Fruit fly (Drosophila melanogaster): Measurements from ENCODE around the gene BTBD9.

Gene BTBD9

dm6 chrX:10768043-10768674 lies at the start of gene BTBD9, which contains the start of gene Atg8a:
TSS of gene BTBD9 (plus strand) at chrX:10768537.
TSS of gene Atg8a (minus strand) at chrX:10768338.
- TF ChIP-seq noc (tag; optimal IDR thresholded peaks at IDR 0.05) = peak; percentile 6

- peak; percentile 17 for TF ChIP-seq noc (tag; optimal IDR thresholded peaks at IDR 0.05)
Measured at dm6 chrX:10719280-10719679, 49.1 kb upstream of the BTBD9 start.

dm6 chrX:10721901-10722479 lies 46.3 kb upstream of the BTBD9 start:
- no peak for TF ChIP-seq noc (tag; optimal IDR thresholded peaks at IDR 0.05)

dm6 chrX:10723488-10724254 lies 44.7 kb upstream of the BTBD9 start:
- TF ChIP-seq noc (tag; optimal IDR thresholded peaks at IDR 0.05) = no peak

dm6 chrX:10726105-10726694 lies 42.1 kb upstream of the BTBD9 start:
- TF ChIP-seq noc (tag; optimal IDR thresholded peaks at IDR 0.05) = no peak

dm6 chrX:10727318-10727717 lies 41.0 kb upstream of the BTBD9 start:
- no peak for TF ChIP-seq noc (tag; optimal IDR thresholded peaks at IDR 0.05)

dm6 chrX:10728024-10728423 lies 40.3 kb upstream of the BTBD9 start:
- TF ChIP-seq noc (tag; optimal IDR thresholded peaks at IDR 0.05) = no peak

dm6 chrX:10728541-10728968 lies 39.8 kb upstream of the BTBD9 start:
- no peak for TF ChIP-seq noc (tag; optimal IDR thresholded peaks at IDR 0.05)

- TF ChIP-seq noc (tag; optimal IDR thresholded peaks at IDR 0.05) = no peak
Measured at dm6 chrX:10729196-10729835, 39.0 kb upstream of the BTBD9 start.

dm6 chrX:10729921-10730873 lies 38.1 kb upstream of the BTBD9 start:
- TF ChIP-seq noc (tag; optimal IDR thresholded peaks at IDR 0.05) = no peak

dm6 chrX:10731357-10731756 lies 37.0 kb upstream of the BTBD9 start:
- TF ChIP-seq noc (tag; optimal IDR thresholded peaks at IDR 0.05) = no peak

- no peak for TF ChIP-seq noc (tag; optimal IDR thresholded peaks at IDR 0.05)
Measured at dm6 chrX:10731801-10732200, 36.5 kb upstream of the BTBD9 start.

dm6 chrX:10732733-10733455 lies 35.4 kb upstream of the BTBD9 start:
- no peak for TF ChIP-seq noc (tag; optimal IDR thresholded peaks at IDR 0.05)
